Worm (Caenorhabditis elegans): ENCODE results near the gene cdo-1.
A peak's percentile ranks its signal among the peaks of the same experiment; 100 is the strongest.

Gene cdo-1

DNA sequence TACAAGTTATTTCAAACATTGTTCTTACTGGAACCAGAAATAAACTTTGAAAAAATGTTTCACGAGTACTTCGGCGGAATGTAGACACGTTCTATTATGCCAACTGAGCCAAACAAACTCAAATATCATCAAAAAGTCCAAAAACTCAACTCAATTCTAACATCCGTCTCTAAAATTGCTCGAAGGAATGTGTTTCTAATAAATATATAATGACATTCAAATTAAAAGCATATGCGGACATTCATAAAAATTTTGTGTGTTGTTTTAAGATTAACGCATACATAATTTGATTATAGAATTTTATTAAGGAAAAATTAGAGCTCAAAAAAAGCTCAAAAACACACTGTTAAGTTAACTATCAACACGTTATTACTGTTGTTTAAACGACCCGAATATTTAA is 17.9 kb downstream of the cdo-1 start:
- TF ChIP-seq ceh-16 (tag; optimal IDR thresholded peaks at IDR 0.05) (no peak), lsy-12 (tag; optimal IDR thresholded peaks at IDR 0.05) (no peak), nhr-11 (tag; optimal IDR thresholded peaks at IDR 0.05) (no peak), ceh-9 (tag; optimal IDR thresholded peaks at IDR 0.05) (no peak), ceh-28 (tag; optimal IDR thresholded peaks at IDR 0.05) (no peak), zag-1 (tag; optimal IDR thresholded peaks at IDR 0.05) (no peak), egl-5 (tag; optimal IDR thresholded peaks at IDR 0.05) (no peak), tbx-2 (tag; optimal IDR thresholded peaks at IDR 0.05) (no peak), nhr-25 (tag; optimal IDR thresholded peaks at IDR 0.05) (no peak), ztf-4 (tag; optimal IDR thresholded peaks at IDR 0.05) (no peak), fkh-2 (tag; optimal IDR thresholded peaks at IDR 0.05) (no peak), nhr-77 (tag; optimal IDR thresholded peaks at IDR 0.05) (no peak)

DNA sequence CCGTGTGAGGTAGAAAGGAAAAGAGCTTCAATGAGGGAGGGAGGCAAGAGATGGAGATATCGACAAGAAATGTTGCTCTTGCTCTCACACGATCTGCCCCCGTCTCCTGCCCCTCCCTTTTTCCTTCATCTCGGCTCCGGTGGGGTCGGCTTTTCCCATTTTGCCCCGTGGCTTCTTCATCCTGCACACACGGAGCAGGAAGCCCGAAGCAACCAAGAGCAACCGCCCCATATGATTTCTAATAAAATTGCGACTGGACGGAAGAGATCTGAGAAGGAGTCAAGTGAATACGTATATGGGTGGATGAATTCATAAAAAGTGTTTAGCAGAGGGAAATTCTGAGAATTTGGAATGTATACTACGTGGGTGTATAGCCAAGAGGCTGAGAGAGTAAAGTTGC is 18.7 kb downstream of the cdo-1 start:
- TF ChIP-seq R02D3.7 (tag; optimal IDR thresholded peaks at IDR 0.05) = no peak
- TF ChIP-seq nfya-1 (tag; optimal IDR thresholded peaks at IDR 0.05; ENCODE audit: insufficient read depth) = peak; percentile 23
- no peak for TF ChIP-seq nhr-67 (tag; optimal IDR thresholded peaks at IDR 0.05)
- no peak for TF ChIP-seq fkh-10 (GFP tag; optimal IDR thresholded peaks at IDR 0.05)

DNA sequence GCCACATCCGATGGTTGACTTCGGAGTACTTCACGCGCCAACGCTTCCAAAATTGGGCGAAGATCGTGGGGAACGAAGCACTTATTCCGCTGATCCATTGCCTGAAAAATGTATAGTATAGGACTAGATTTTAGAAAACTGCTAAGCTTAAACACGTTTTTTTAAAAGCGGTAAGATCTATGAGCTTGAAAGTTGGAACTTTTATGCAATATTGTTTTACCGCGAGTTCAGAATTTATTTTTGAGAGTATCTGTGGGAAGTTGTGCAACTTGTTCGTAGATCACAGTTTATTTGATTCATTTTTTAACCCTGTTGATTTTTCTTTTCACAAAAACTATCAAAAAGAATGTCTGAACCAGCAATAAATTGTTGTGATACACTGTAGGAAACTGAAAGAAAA is 22.0 kb downstream of the cdo-1 start, which contains the start of gene F39H12.3:
TSS of gene F39H12.3 (minus strand) at position 101 of the 400 bp plus-strand sequence.
- TF ChIP-seq nhr-43 (tag; optimal IDR thresholded peaks at IDR 0.05; ENCODE audit: poor library complexity, severe bottlenecking) (no peak), R02D3.7 (tag; optimal IDR thresholded peaks at IDR 0.05) (no peak), elt-3 (tag; optimal IDR thresholded peaks at IDR 0.05) (no peak), ZK546.5 (tag; optimal IDR thresholded peaks at IDR 0.05) (no peak), unc-62 (GFP tag; optimal IDR thresholded peaks at IDR 0.05) (no peak), nhr-76 (tag; optimal IDR thresholded peaks at IDR 0.05) (no peak), mml-1 (tag; optimal IDR thresholded peaks at IDR 0.05) (no peak), ztf-4 (tag; optimal IDR thresholded peaks at IDR 0.05) (no peak), mdl-1 (tag; optimal IDR thresholded peaks at IDR 0.05) (no peak), tbx-2 (tag; optimal IDR thresholded peaks at IDR 0.05) (no peak), ceh-82 (tag; optimal IDR thresholded peaks at IDR 0.05) (no peak), nfya-1 (tag; optimal IDR thresholded peaks at IDR 0.05; ENCODE audit: insufficient read depth) (no peak), nhr-237 (tag; optimal IDR thresholded peaks at IDR 0.05) (no peak), nhr-23 (tag; optimal IDR thresholded peaks at IDR 0.05) (no peak), nhr-67 (tag; optimal IDR thresholded peaks at IDR 0.05) (no peak), fkh-10 (GFP tag; optimal IDR thresholded peaks at IDR 0.05) (no peak), lin-15B (tag; optimal IDR thresholded peaks at IDR 0.05) (no peak), fos-1 (tag; optimal IDR thresholded peaks at IDR 0.05) (no peak)

DNA sequence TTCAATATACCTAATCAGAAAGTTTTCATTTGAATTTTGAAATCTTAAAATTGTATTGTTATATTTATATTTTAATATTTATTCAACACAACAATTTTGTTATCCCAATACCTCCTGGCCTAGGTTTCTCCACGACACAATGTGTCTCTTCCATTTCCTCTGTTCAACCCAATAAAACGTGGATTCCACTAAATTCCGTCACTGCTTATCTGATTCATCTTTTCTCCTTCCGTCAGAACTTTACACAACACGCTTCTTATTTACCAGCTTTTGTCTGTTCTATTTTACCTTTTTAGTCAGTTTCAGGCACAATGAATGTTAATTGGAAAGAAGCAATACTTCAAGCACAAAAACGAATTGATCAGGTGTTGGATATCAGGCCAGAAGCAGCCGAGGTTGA is 28.9 kb downstream of the cdo-1 start, which contains the start of gene F39H12.1:
TSS of gene F39H12.1 (plus strand) at position 301 of the 400 bp plus-strand sequence.
- TF ChIP-seq nhr-12 (tag; optimal IDR thresholded peaks at IDR 0.05) (no peak), ceh-9 (tag; optimal IDR thresholded peaks at IDR 0.05) (no peak)

DNA sequence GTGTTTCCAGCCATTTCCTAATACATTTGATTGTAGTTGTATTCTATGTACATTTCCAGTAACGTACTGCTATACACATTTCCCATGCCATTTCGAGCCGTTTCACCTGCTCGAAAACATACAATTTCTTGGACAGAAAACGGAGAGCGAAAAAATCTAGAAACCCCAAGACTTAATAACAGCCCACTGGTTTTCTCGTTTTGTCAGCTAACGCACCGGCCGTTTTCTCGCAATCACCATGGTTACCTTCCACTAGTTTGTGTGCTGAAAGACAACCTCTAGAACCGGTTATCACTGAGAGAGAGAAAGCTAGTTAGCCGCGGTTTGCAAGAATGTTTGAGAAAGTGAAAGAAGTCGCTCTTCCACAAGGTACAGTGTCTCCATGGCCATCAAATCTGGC is 33.2 kb downstream of the cdo-1 start:
- no peak for TF ChIP-seq aly-2 (tag; optimal IDR thresholded peaks at IDR 0.05)
- TF ChIP-seq eor-1 (tag; optimal IDR thresholded peaks at IDR 0.05) = no peak
- TF ChIP-seq nhr-67 (tag; optimal IDR thresholded peaks at IDR 0.05) = no peak
- no peak for TF ChIP-seq snpc-4 (tag; optimal IDR thresholded peaks at IDR 0.05)
- no peak for TF ChIP-seq elt-2 (tag; optimal IDR thresholded peaks at IDR 0.05)
- no peak for TF ChIP-seq fos-1 (tag; optimal IDR thresholded peaks at IDR 0.05)
- TF ChIP-seq unc-62 (GFP tag; optimal IDR thresholded peaks at IDR 0.05) = no peak
- TF ChIP-seq sea-2 (GFP tag; optimal IDR thresholded peaks at IDR 0.05) = no peak
- no peak for TF ChIP-seq nhr-25 (tag; optimal IDR thresholded peaks at IDR 0.05)
- TF ChIP-seq nhr-76 (tag; optimal IDR thresholded peaks at IDR 0.05) = no peak
- TF ChIP-seq nhr-11 (tag; optimal IDR thresholded peaks at IDR 0.05) = no peak
- no peak for TF ChIP-seq lin-39 (tag; optimal IDR thresholded peaks at IDR 0.05)
- no peak for TF ChIP-seq tbx-2 (tag; optimal IDR thresholded peaks at IDR 0.05)
- TF ChIP-seq ceh-9 (tag; optimal IDR thresholded peaks at IDR 0.05) = no peak
- no peak for TF ChIP-seq hmg-11 (tag; optimal IDR thresholded peaks at IDR 0.05)
- no peak for TF ChIP-seq daf-12 (tag; optimal IDR thresholded peaks at IDR 0.05)
